ENCODE assay signal across 2 worm cellular contexts in genomic region chrX:13061366-13061765, ce11.
TF ChIP-seq lines count a peak whose summit lies in the region.

No protein-coding gene starts in this region.

TF ChIP-seq in whole organism, L2 larva, 48 proteins besides CTCF, POLR2A, EP300 and RAD21:
- TF ChIP-seq sma-9 (GFP tag; optimal IDR thresholded peaks at IDR 0.05; lab: Kevin White, UChicago) (peak; percentile 3), sma-9 (tag; optimal IDR thresholded peaks at IDR 0.05; lab: Kevin White, UChicago) (no peak), zag-1 (tag; optimal IDR thresholded peaks at IDR 0.05; lab: Kevin White, UChicago) (peak; percentile 13), gmeb-1 (tag; optimal IDR thresholded peaks at IDR 0.05; lab: Kevin White, UChicago) (no peak)

TF ChIP-seq in whole organism, L4 larva, 104 proteins besides CTCF, POLR2A, EP300 and RAD21:
- TF ChIP-seq arid-1 (GFP tag; conservative IDR thresholded peaks at IDR 0.05; lab: Robert Waterston, UW): no peak
- peak in 1 of 2 experiments; percentile 98 for TF ChIP-seq unc-62 (GFP tag; optimal IDR thresholded peaks at IDR 0.05 in 1 of 2; lab: Kevin White, UChicago)
- no peak for TF ChIP-seq unc-62 (tag; optimal IDR thresholded peaks at IDR 0.05; lab: Kevin White, UChicago)
- no peak for TF ChIP-seq lin-29 (GFP tag; IDR thresholded peaks at IDR 0.05; lab: Robert Waterston, UW)
- TF ChIP-seq ceh-20 (GFP tag; IDR thresholded peaks at IDR 0.05; lab: Robert Waterston, UW): 0 out of 2 replicates have a peak, but pooled peaks have one; percentile 37
- no peak for TF ChIP-seq mxl-2 (GFP tag; conservative IDR thresholded peaks at IDR 0.05; lab: Robert Waterston, UW)
- peak; percentile 37 for TF ChIP-seq hlh-30 (tag; optimal IDR thresholded peaks at IDR 0.05; lab: Kevin White, UChicago; ENCODE audit: insufficient read depth)
TF ChIP-seq in whole organism, L4 larva: peak in this region for 3.

Comparison
In these comparisons a context has a peak if more than half of its experiments do, and no peak if none do; other contexts are left out.
1. Of the 23 proteins assayed by ChIP-seq in both whole organism, L4 larva and whole organism, L2 larva: peak only in whole organism, L4 larva: none; only in whole organism, L2 larva: zag-1; in both: none; in neither: 21; mixed calls (peak in some experiments, not most) for 1.